Worm (Caenorhabditis elegans) whole organism, L4/young adult: ENCODE results near the gene ergo-1.

Experiments
- W03F9.2 ChIP-seq: fragments of 150-350 bp; optimal IDR thresholded peaks from 2 replicates; lab custom pipeline; 2014; ENCODE audit warnings: missing biosample characterization, missing genetic modification characterization
- dao-5 ChIP-seq: sonication (generic microtip); optimal IDR thresholded peaks from 2 replicates; lab custom pipeline; 2016; ENCODE audit warnings: missing genotype, missing genetic modification characterization, moderate library complexity, missing compliant biosample characterization
- him-1 ChIP-seq: sonication (generic microtip); optimal IDR thresholded peaks from 2 replicates; lab custom pipeline; 2016; ENCODE audit warnings: missing genotype, missing genetic modification reagents, missing genetic modification characterization, missing compliant biosample characterization

The ergo-1 gene

DNA sequence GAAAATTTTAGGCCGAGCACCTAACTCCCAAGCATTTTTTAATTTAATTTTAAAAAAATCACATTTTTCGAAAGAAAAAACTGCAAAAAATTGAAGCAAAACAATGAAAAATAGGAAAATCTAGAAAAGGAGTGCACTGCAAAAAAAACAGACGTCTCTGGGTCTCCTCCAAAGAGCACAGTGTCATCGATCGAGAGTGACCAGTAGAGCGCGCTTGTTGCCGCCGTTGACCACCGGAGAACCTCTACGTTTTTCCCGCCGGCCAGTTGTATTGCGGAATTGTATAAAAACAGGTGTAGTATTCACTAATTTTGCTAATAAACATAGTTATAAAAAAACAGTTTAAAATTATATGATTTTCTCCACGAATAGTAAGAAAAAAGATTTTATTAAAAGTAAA lies 40.7 kb downstream of the ergo-1 start:
- TF ChIP-seq dao-5 (tag; lab: Kevin White, UChicago) (no peak), him-1 (tag; lab: Kevin White, UChicago) (no peak), W03F9.2 (tag; lab: Kevin White, UChicago) (no peak)

DNA sequence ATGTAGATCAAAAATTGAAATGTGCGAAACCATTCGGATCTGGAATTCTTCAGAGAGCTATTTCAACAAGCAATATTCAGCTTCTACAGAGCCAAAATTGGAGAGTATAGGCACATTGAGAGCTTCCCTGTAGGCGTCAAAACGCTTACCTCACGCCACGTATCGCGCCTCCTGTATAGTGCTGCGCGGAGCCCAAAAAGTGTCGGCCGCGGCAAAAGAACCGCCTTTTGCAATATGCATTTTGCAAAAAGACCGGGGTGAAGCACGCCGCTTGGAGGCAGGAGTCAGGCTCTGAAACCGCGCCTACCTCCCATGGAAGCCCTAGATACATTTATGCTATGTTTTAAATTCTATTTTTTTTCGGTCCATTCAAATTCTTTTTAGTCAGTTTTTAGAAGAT lies 43.0 kb downstream of the ergo-1 start:
- no peak for TF ChIP-seq W03F9.2 (tag; lab: Kevin White, UChicago)

DNA sequence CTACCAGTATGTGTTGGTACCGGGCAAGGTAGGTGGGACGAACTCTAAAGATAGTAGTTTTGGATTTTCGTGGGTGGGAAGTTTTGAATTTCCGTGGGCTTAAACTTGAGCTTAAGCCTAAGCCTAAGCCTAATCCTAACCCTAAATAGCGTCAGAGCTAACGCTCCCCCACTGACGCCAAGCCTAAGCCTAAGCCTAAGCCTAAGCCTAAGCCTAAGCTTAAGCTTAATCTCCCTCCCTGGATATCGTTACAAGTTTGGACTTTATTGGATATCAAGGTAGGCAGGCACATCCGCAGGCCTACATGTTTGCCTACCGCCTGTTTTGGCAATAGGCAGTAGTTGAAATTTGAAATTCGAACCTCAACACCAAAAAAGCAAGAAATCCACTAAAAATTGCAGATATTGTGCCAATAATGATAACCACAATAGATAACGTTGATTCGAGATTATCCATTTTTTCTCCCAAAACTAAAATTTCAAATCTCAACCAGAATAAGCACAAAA lies 44.0 kb downstream of the ergo-1 start, which contains the start of gene K10C9.4:
K10C9.4 (minus strand) TSS at position 456 of the 506 bp plus-strand sequence.
- TF ChIP-seq him-1 (tag; lab: Kevin White, UChicago), result no peak
- TF ChIP-seq W03F9.2 (tag; lab: Kevin White, UChicago), result no peak
- no peak for TF ChIP-seq dao-5 (tag; lab: Kevin White, UChicago)

DNA sequence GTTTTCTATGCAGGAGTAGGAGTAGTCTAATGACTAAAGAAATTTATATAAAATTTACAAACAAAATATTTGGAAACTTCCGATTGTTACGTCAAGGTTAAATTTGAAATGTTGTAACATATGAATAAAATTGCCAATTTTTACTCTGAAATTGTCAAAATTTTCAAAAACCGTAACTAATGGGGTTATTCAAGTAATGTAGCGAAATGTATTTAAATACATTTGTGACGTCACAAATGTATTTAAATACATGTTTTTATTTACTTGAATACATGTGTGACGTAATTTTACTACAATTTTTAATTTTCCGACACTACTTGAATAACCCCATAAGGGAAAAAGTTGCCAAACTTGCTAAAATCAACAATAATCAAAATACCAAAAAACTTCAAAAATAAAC lies 44.8 kb downstream of the ergo-1 start:
- no peak for TF ChIP-seq W03F9.2 (tag; lab: Kevin White, UChicago)
- TF ChIP-seq him-1 (tag; lab: Kevin White, UChicago), result no peak
- no peak for TF ChIP-seq dao-5 (tag; lab: Kevin White, UChicago)

DNA sequence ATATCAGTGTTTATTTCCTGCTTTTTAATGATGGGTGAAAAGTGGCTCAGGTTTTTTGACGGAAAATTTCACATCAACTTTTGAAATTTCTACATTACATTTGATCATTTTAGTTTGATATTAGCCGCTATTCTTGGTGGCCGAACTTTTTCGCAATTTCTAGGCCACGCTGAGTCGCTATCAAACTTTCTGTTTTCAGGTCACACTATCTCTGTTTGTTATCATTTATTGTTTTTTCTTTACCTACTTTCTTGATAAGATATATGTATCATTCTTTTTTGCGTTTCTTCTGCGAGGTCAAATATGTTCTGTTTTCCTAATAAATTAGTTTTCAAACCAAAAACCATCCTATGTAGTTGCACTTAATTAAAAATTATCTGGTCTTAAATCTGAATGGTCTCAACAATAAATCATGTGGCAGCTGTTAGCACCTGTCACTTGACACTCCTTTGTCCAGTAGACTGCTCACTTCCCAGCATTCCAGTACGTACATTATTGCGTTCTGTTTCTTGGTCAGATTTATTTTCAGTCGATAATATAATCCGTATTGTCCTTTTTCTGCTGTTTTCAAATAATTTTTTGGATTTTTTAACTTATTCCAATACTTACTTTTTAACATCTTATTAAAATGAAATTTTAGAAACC lies 51.7 kb downstream of the ergo-1 start:
- no peak for TF ChIP-seq him-1 (tag; lab: Kevin White, UChicago)
- TF ChIP-seq dao-5 (tag; lab: Kevin White, UChicago), result no peak
- TF ChIP-seq W03F9.2 (tag; lab: Kevin White, UChicago), result no peak

DNA sequence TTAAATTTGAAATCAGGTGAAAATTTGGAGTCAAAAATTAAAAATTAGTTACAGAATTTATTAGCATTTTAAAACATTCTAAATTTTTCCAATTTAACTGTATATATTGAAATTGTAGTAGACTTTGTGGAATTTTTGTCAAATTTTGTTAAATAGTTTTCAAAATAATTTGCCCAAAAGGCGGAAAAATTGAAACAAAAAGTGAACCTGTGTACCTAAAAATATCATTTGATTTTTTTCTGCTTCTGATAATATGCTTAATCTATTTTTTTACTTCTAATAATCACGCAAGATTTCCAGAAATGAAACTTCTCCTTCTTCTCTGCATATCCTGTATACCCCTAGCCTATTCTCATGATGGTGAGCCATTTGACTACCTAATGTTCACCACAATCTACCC lies 52.7 kb downstream of the ergo-1 start, which contains the start of gene rnst-2:
rnst-2 (plus strand) TSS at position 301 of the 400 bp plus-strand sequence.
- TF ChIP-seq W03F9.2 (tag; lab: Kevin White, UChicago), result no peak

DNA sequence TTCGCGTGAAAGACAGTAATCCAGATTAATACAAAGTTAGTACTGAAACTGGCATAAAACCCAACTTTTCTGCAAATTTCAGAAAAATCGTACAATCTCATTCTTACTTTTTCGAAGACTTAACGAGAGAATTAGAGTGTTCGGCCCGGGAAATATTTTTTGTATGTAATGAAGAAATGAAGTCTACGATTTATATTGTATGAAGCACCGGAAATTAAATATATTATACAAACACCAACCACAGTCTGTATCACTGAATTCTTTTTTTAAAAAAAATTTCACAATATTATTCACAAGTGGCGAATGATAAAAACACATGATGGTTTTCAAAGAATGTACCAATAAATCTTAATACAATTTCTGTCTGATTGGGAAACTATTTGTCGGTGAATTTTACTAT lies 55.9 kb downstream of the ergo-1 start, which contains the start of gene str-67:
str-67 (minus strand) TSS at position 101 of the 400 bp plus-strand sequence.
- no peak for TF ChIP-seq him-1 (tag; lab: Kevin White, UChicago)
- no peak for TF ChIP-seq dao-5 (tag; lab: Kevin White, UChicago)
- no peak for TF ChIP-seq W03F9.2 (tag; lab: Kevin White, UChicago)

DNA sequence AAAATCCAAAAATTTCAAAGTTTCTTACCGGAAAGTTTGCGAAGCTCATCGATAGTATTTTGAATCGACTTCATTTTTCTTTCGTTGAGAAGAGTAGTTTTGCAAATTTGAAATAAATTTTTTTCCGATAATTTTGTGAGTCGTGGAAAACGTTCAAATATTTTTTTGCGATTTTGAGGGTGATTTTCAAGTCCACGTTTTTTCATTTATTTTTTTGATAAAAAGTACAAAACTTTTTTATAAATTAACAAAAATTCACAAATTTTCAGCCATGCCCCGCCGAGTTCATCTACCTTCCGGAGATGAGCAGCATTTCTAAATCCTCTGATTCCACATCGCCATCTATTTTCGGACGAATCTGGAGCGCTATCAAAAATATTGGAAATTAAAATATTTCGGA lies 58.9 kb downstream of the ergo-1 start, which contains the start of gene K10C9.7:
K10C9.7 (minus strand) TSS at position 101 of the 400 bp plus-strand sequence.
- TF ChIP-seq him-1 (tag; lab: Kevin White, UChicago), result no peak
- TF ChIP-seq W03F9.2 (tag; lab: Kevin White, UChicago), result no peak
- no peak for TF ChIP-seq dao-5 (tag; lab: Kevin White, UChicago)
